Fruit fly (Drosophila melanogaster): ENCODE measurements around the gene CG8773.

Gene CG8773

dm6 chr3R:13270648-13271047 lies 23.9 kb upstream of the CG8773 start:
- TF ChIP-seq Dll (GFP tag; IDR thresholded peaks at IDR 0.05; ENCODE audit: partially characterized antibody) (no peak), grn (GFP tag; optimal IDR thresholded peaks at IDR 0.05) (no peak), Hmx (GFP tag; optimal IDR thresholded peaks at IDR 0.05) (no peak), CG42726 (GFP tag; IDR thresholded peaks at IDR 0.05; ENCODE audit: partially characterized antibody) (no peak), CG3281 (GFP tag; optimal IDR thresholded peaks at IDR 0.05) (no peak), Asciz (GFP tag; optimal IDR thresholded peaks at IDR 0.05) (no peak), CG12299 (tag; optimal IDR thresholded peaks at IDR 0.05) (no peak), Trl (optimal IDR thresholded peaks at IDR 0.05) (no peak), Trl (GFP tag; optimal IDR thresholded peaks at IDR 0.05) (no peak), CG9932 (GFP tag; IDR thresholded peaks at IDR 0.05) (no peak), CG12155 (GFP tag; optimal IDR thresholded peaks at IDR 0.05) (no peak), CG2120 (GFP tag; optimal IDR thresholded peaks at IDR 0.05) (no peak), Tbp (GFP tag; optimal IDR thresholded peaks at IDR 0.05) (no peak), NfI (GFP tag; optimal IDR thresholded peaks at IDR 0.05) (no peak), crp (GFP tag; optimal IDR thresholded peaks at IDR 0.05) (no peak), knrl (GFP tag; IDR thresholded peaks at IDR 0.05; ENCODE audit: partially characterized antibody) (no peak), Nf-YA (GFP tag; IDR thresholded peaks at IDR 0.05) (no peak)

- peak; percentile 88 for TF ChIP-seq gfzf (GFP tag; optimal IDR thresholded peaks at IDR 0.05)
- no peak for TF ChIP-seq en (GFP tag; optimal IDR thresholded peaks at IDR 0.05)
- TF ChIP-seq CG4854 (GFP tag; optimal IDR thresholded peaks at IDR 0.05): no peak
- no peak for TF ChIP-seq Aef1 (GFP tag; IDR thresholded peaks at IDR 0.05)
- TF ChIP-seq Dp (GFP tag; optimal IDR thresholded peaks at IDR 0.05): peak; percentile 69
- TF ChIP-seq sob (GFP tag; IDR thresholded peaks at IDR 0.05): no peak
- no peak for TF ChIP-seq E2f1 (GFP tag; IDR thresholded peaks at IDR 0.05)
- TF ChIP-seq CG15514 (GFP tag; optimal IDR thresholded peaks at IDR 0.05): peak; percentile 6
- no peak for TF ChIP-seq ap (GFP tag; IDR thresholded peaks at IDR 0.05)
- no peak for TF ChIP-seq pho (GFP tag; optimal IDR thresholded peaks at IDR 0.05)
- TF ChIP-seq YL-1 (GFP tag; optimal IDR thresholded peaks at IDR 0.05): peak; percentile 36
- TF ChIP-seq CG2678 (tag; optimal IDR thresholded peaks at IDR 0.05): no peak
- no peak for TF ChIP-seq Fer1 (GFP tag; optimal IDR thresholded peaks at IDR 0.05)
- no peak for TF ChIP-seq peb (GFP tag; IDR thresholded peaks at IDR 0.05)
- TF ChIP-seq sens (GFP tag): peak; percentile 76
- TF ChIP-seq nmo (GFP tag; optimal IDR thresholded peaks at IDR 0.05): peak; percentile 2
- TF ChIP-seq CG14710 (tag; optimal IDR thresholded peaks at IDR 0.05): peak; percentile 47
- TF ChIP-seq CG12071 (GFP tag; optimal IDR thresholded peaks at IDR 0.05): no peak
- no peak for TF ChIP-seq toy (GFP tag; IDR thresholded peaks at IDR 0.05)
- peak; percentile 44; the same call in 1 of the 4 replicates for TF ChIP-seq chinmo (GFP tag; IDR thresholded peaks at IDR 0.05; ENCODE audit: partially characterized antibody)
- TF ChIP-seq Oli (tag; optimal IDR thresholded peaks at IDR 0.05): no peak
- 0 out of 2 replicates have a peak, but pooled peaks have one; percentile 38 for TF ChIP-seq chm (GFP tag; IDR thresholded peaks at IDR 0.05)
- TF ChIP-seq gcm2 (GFP tag; optimal IDR thresholded peaks at IDR 0.05): no peak
- no peak for TF ChIP-seq CG16863 (GFP tag; optimal IDR thresholded peaks at IDR 0.05)
- TF ChIP-seq bab2 (GFP tag; optimal IDR thresholded peaks at IDR 0.05): no peak
- TF ChIP-seq Ets97D (GFP tag; optimal IDR thresholded peaks at IDR 0.05): peak; percentile 32
- no peak for TF ChIP-seq Jarid2 (GFP tag; optimal IDR thresholded peaks at IDR 0.05)
- TF ChIP-seq gro (GFP tag; optimal IDR thresholded peaks at IDR 0.05): no peak
- TF ChIP-seq CG3847 (GFP tag; IDR thresholded peaks at IDR 0.05): no peak
- TF ChIP-seq zen (tag; optimal IDR thresholded peaks at IDR 0.05): no peak
- TF ChIP-seq Elba2 (GFP tag; optimal IDR thresholded peaks at IDR 0.05): no peak
- TF ChIP-seq CG10267 (tag; optimal IDR thresholded peaks at IDR 0.05): peak; percentile 18
- no peak for TF ChIP-seq CG12236 (GFP tag; optimal IDR thresholded peaks at IDR 0.05)
- no peak for TF ChIP-seq amos (GFP tag; IDR thresholded peaks at IDR 0.05; ENCODE audit: partially characterized antibody)
- TF ChIP-seq Camta (GFP tag; optimal IDR thresholded peaks at IDR 0.05): no peak
These were observed 22.8 kb upstream of the CG8773 start, which contains the start of gene TBC1D5 for dm6 chr3R:13271758-13272157. Gene TBC1D5, minus strand, starts transcription at chr3R:13272011.

Data from whole organism, embryonic.